Worm (Caenorhabditis elegans) whole organism, L2 larva: ENCODE measurements around the gene M110.10.

Experiments used
- C34F6.9 ChIP-seq: fragments of 150-350 bp; optimal IDR thresholded peaks from 2 replicates; lab custom pipeline; 2014; ENCODE audit warnings: missing biosample characterization, missing genetic modification characterization
- F13H6.1 ChIP-seq: sonication (generic microtip); optimal IDR thresholded peaks from 2 replicates; lab custom pipeline; 2016; ENCODE audit warnings: missing genetic modification characterization, missing compliant biosample characterization
- R02D3.7 ChIP-seq: fragments of 150-350 bp; optimal IDR thresholded peaks from 2 replicates; lab custom pipeline; 2014; ENCODE audit warnings: missing biosample characterization, missing genetic modification characterization
- Y55F3AM.14 ChIP-seq: fragments of 200-800 bp; sonication (Bioruptor generic); optimal IDR thresholded peaks from 2 replicates; lab custom pipeline; 2018; ENCODE audit warnings: mild to moderate bottlenecking, missing genetic modification characterization, missing compliant biosample characterization
- ZK546.5 ChIP-seq: sonication (generic microtip); optimal IDR thresholded peaks from 2 replicates; lab custom pipeline; 2017; ENCODE audit warnings: missing biosample characterization, missing genetic modification characterization
- alr-1 ChIP-seq: fragments of 150-350 bp; optimal IDR thresholded peaks from 2 replicates; lab custom pipeline; 2014; ENCODE audit warnings: missing biosample characterization, missing genetic modification characterization
- aly-2 ChIP-seq: fragments of 150-350 bp; optimal IDR thresholded peaks from 2 replicates; lab custom pipeline; 2014; ENCODE audit warnings: missing biosample characterization, missing genetic modification characterization
- ama-1 ChIP-seq: fragments of 150-350 bp; optimal IDR thresholded peaks from 2 replicates; lab custom pipeline; 2018; ENCODE audit warnings: inconsistent platforms
- ceh-82 ChIP-seq: fragments of 150-350 bp; optimal IDR thresholded peaks from 2 replicates; lab custom pipeline; 2014; ENCODE audit warnings: missing biosample characterization, missing genetic modification characterization
- crh-2 ChIP-seq: sonication (generic microtip); optimal IDR thresholded peaks from 2 replicates; lab custom pipeline; 2017; ENCODE audit warnings: missing biosample characterization, missing genetic modification characterization
- egl-27 ChIP-seq: sonication (generic microtip); optimal IDR thresholded peaks from 3 replicates; lab custom pipeline; 2017; ENCODE audit warnings: missing biosample characterization, missing genetic modification reagents, missing genetic modification characterization
- elt-1 ChIP-seq: fragments of 150-350 bp; optimal IDR thresholded peaks from 2 replicates; lab custom pipeline; 2014; ENCODE audit warnings: missing biosample characterization, missing genetic modification characterization
- elt-3 ChIP-seq: sonication (generic microtip); optimal IDR thresholded peaks from 2 replicates; lab custom pipeline; 2017; ENCODE audit warnings: missing biosample characterization, missing genetic modification characterization
- gmeb-1 ChIP-seq: fragments of 150-350 bp; optimal IDR thresholded peaks from 2 replicates; lab custom pipeline; 2014; ENCODE audit warnings: missing biosample characterization, missing genetic modification characterization
- lin-11 ChIP-seq: fragments of 150-350 bp; sonication (generic microtip); optimal IDR thresholded peaks from 2 replicates; lab custom pipeline; 2014; ENCODE audit warnings: missing biosample characterization, missing genetic modification characterization, inconsistent platforms, mixed read lengths
- lin-13 ChIP-seq: fragments of 150-350 bp; optimal IDR thresholded peaks from 2 replicates; lab custom pipeline; 2014; ENCODE audit warnings: missing biosample characterization, missing genetic modification reagents, missing genetic modification characterization
- lin-39 ChIP-seq: fragments of 150-350 bp; optimal IDR thresholded peaks from 2 replicates; lab custom pipeline; 2014; ENCODE audit warnings: missing biosample characterization, missing genetic modification reagents, missing genetic modification characterization
- lsy-2 ChIP-seq, 2 experiments: fragments of 150-350 bp in 1 of 2; sonication (generic microtip) in 1 of 2; optimal IDR thresholded peaks; 2 replicates each; lab custom pipeline; 2014 to 2017; ENCODE audit warnings: missing biosample characterization in 2 of 2, missing genetic modification characterization in 2 of 2
- mab-5 ChIP-seq: fragments of 150-350 bp; optimal IDR thresholded peaks from 2 replicates; lab custom pipeline; 2014; ENCODE audit warnings: missing biosample characterization, missing genetic modification characterization
- mbf-1 ChIP-seq: sonication (generic microtip); optimal IDR thresholded peaks from 2 replicates; lab custom pipeline; 2017; ENCODE audit warnings: missing biosample characterization, missing genetic modification characterization
- mdl-1 ChIP-seq, 2 experiments: fragments of 150-350 bp in 1 of 2; sonication (generic microtip) in 1 of 2; optimal IDR thresholded peaks; 2 replicates each; lab custom pipeline; 2017; ENCODE audit warnings: missing biosample characterization in 2 of 2, missing genetic modification characterization in 2 of 2
- nhr-10 ChIP-seq: sonication (generic microtip); optimal IDR thresholded peaks from 2 replicates; lab custom pipeline; 2017; ENCODE audit warnings: missing biosample characterization, missing genetic modification characterization
- nhr-11 ChIP-seq: fragments of 150-350 bp; optimal IDR thresholded peaks from 2 replicates; lab custom pipeline; 2014; ENCODE audit warnings: missing biosample characterization, missing genetic modification characterization
- nhr-12 ChIP-seq: fragments of 150-350 bp; optimal IDR thresholded peaks from 2 replicates; lab custom pipeline; 2014; ENCODE audit warnings: missing biosample characterization, missing genetic modification characterization
- nhr-129 ChIP-seq: fragments of 150-350 bp; optimal IDR thresholded peaks from 2 replicates; lab custom pipeline; 2014; ENCODE audit warnings: missing biosample characterization, missing genetic modification characterization
- nhr-21 ChIP-seq: fragments of 150-350 bp; optimal IDR thresholded peaks from 2 replicates; lab custom pipeline; 2014; ENCODE audit warnings: missing biosample characterization, missing genetic modification characterization
- nhr-23 ChIP-seq: fragments of 150-350 bp; optimal IDR thresholded peaks from 2 replicates; lab custom pipeline; 2014; ENCODE audit warnings: missing biosample characterization, missing genetic modification reagents, missing genetic modification characterization
- nhr-237 ChIP-seq: fragments of 150-350 bp; optimal IDR thresholded peaks from 2 replicates; lab custom pipeline; 2014; ENCODE audit warnings: missing biosample characterization, missing genetic modification characterization
- nhr-25 ChIP-seq: fragments of 150-350 bp; sonication (generic microtip); optimal IDR thresholded peaks from 3 replicates; lab custom pipeline; 2014; ENCODE audit warnings: missing biosample characterization, missing genetic modification characterization
- nhr-6 ChIP-seq: fragments of 150-350 bp; optimal IDR thresholded peaks from 2 replicates; lab custom pipeline; 2014; ENCODE audit warnings: missing biosample characterization, missing genetic modification characterization
- nhr-77 ChIP-seq: fragments of 150-350 bp; optimal IDR thresholded peaks from 2 replicates; lab custom pipeline; 2014; ENCODE audit warnings: missing biosample characterization, missing genetic modification characterization
- sem-4 ChIP-seq: fragments of 150-350 bp; optimal IDR thresholded peaks from 2 replicates; lab custom pipeline; 2014; ENCODE audit warnings: missing biosample characterization, missing genetic modification reagents, missing genetic modification characterization
- sma-3 ChIP-seq: sonication (generic microtip); optimal IDR thresholded peaks from 2 replicates; lab custom pipeline; 2016; ENCODE audit warnings: missing genetic modification reagents, missing genetic modification characterization, missing compliant biosample characterization
- sma-9 ChIP-seq, 2 experiments: fragments of 150-350 bp in 1 of 2; sonication (generic microtip) in 1 of 2; optimal IDR thresholded peaks; 2 replicates each; lab custom pipeline; 2014 to 2016; ENCODE audit warnings: missing genetic modification characterization in 2 of 2, mild to moderate bottlenecking in 1 of 2, missing biosample characterization in 1 of 2, missing compliant biosample characterization in 1 of 2, missing genetic modification reagents in 1 of 2, moderate library complexity in 1 of 2
- snpc-4 ChIP-seq: fragments of 150-350 bp; optimal IDR thresholded peaks from 2 replicates; lab custom pipeline; 2014; ENCODE audit warnings: missing biosample characterization, missing genetic modification characterization
- unc-55 ChIP-seq: fragments of 150-350 bp; sonication (generic microtip); optimal IDR thresholded peaks from 3 replicates; lab custom pipeline; 2014; ENCODE audit warnings: missing biosample characterization, missing genetic modification reagents, missing genetic modification characterization
- unc-62 ChIP-seq: fragments of 150-350 bp; optimal IDR thresholded peaks from 2 replicates; lab custom pipeline; 2014; ENCODE audit warnings: missing biosample characterization, missing genetic modification reagents, missing genetic modification characterization
- zag-1 ChIP-seq: fragments of 150-350 bp; optimal IDR thresholded peaks from 2 replicates; lab custom pipeline; 2014; ENCODE audit warnings: missing biosample characterization, missing genetic modification characterization
- ztf-11 ChIP-seq: sonication (generic microtip); optimal IDR thresholded peaks from 2 replicates; lab custom pipeline; 2017; ENCODE audit warnings: missing biosample characterization, missing genetic modification characterization
- ztf-4 ChIP-seq: fragments of 150-350 bp; optimal IDR thresholded peaks from 2 replicates; lab custom pipeline; 2014; ENCODE audit warnings: missing biosample characterization, missing genetic modification characterization

M110.10 gene

DNA sequence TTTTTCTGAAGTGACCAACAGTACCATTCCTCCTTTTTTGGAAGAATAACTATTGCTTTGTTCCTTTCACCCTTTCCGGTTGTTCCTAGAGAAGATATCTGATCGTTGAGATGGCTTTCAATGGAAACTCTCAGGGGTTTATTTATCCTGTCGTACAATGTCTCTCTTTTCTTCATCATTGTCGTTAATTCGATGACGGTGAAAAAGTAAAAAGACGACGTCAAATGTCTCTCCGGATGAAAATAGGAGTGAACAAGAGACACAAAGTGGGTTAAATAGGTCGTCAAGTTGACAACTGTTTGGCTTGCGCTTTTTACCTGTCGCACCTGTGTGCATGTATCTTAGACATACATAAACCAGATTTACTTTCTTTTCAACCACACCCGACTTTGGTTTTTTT lies 20.3 kb downstream of the M110.10 start:
- no peak for TF ChIP-seq gmeb-1 (tag; lab: Kevin White, UChicago)

- TF ChIP-seq Y55F3AM.14: no peak
- no peak for TF ChIP-seq mbf-1 (tag; lab: Kevin White, UChicago)
- no peak for TF ChIP-seq nhr-10 (tag; lab: Kevin White, UChicago)
- no peak for TF ChIP-seq lsy-2 (tag; optimal IDR thresholded peaks at IDR 0.05; lab: Kevin White, UChicago)
- no peak for TF ChIP-seq sem-4 (tag; lab: Kevin White, UChicago)
- no peak for TF ChIP-seq mdl-1 (tag; optimal IDR thresholded peaks at IDR 0.05; lab: Kevin White, UChicago)
- no peak for TF ChIP-seq nhr-25
- TF ChIP-seq alr-1 (tag; lab: Kevin White, UChicago): no peak
- no peak for TF ChIP-seq egl-27 (tag; lab: Kevin White, UChicago)
- no peak for TF ChIP-seq snpc-4 (tag; lab: Kevin White, UChicago)
Observed at ce11 chrII:8193126-8193525, 21.1 kb downstream of the M110.10 start, which contains the start of gene T05C12.9. TSS of gene T05C12.9 (minus strand) at chrII:8193226.

DNA sequence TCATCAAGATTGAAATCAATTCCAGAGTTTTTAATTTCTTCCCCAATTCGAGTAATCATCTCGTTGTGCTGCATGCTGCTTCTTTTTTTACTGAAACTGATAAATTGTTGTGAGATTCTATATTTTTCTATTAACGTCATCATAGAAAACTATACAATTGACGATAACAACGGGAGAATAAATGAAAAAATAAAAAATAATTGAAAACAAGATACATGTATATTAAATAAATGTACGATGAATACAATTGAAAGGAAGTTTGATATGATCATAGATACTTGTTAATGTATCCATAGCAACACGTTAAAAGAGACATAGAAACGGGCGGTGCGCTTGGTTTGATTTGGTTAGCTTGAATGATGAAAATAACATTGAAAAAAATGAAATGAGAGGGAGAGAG lies 23.8 kb downstream of the M110.10 start, which contains the start of gene T05C12.8:
Gene T05C12.8 (minus strand): TSS at position 101 of the 400 bp plus-strand sequence.
- TF ChIP-seq unc-62 (GFP tag; lab: Kevin White, UChicago): no peak
- TF ChIP-seq nhr-237 (tag; lab: Kevin White, UChicago): no peak
- no peak for TF ChIP-seq C34F6.9 (tag; lab: Kevin White, UChicago)
- no peak for TF ChIP-seq ama-1 (lab: Kevin White, UChicago)
- no peak for TF ChIP-seq lin-11 (tag; lab: Kevin White, UChicago)
- no peak for TF ChIP-seq zag-1 (tag; lab: Kevin White, UChicago)
- TF ChIP-seq mdl-1 (tag; optimal IDR thresholded peaks at IDR 0.05; lab: Kevin White, UChicago): no peak
- no peak for TF ChIP-seq lin-39 (tag; lab: Kevin White, UChicago)
- no peak for TF ChIP-seq crh-2 (tag; lab: Kevin White, UChicago)
- no peak for TF ChIP-seq egl-27 (tag; lab: Kevin White, UChicago)
- TF ChIP-seq nhr-6 (tag; lab: Kevin White, UChicago): no peak
- TF ChIP-seq elt-1 (tag; lab: Kevin White, UChicago): no peak

ce11 chrII:8187516-8187915 lies 26.8 kb downstream of the M110.10 start:
- no peak for TF ChIP-seq F13H6.1
- TF ChIP-seq sma-3 (GFP tag; lab: Kevin White, UChicago): no peak
- no peak for TF ChIP-seq lsy-2 (tag; optimal IDR thresholded peaks at IDR 0.05; lab: Kevin White, UChicago)
- TF ChIP-seq lin-11 (tag; lab: Kevin White, UChicago): no peak
- no peak for TF ChIP-seq lin-13 (GFP tag; lab: Kevin White, UChicago)

- TF ChIP-seq elt-1 (tag; lab: Kevin White, UChicago): peak; percentile 16
- TF ChIP-seq Y55F3AM.14: peak; percentile 71
- TF ChIP-seq ztf-4 (tag; lab: Kevin White, UChicago): peak; percentile 98
- peak; percentile 51 for TF ChIP-seq ztf-11 (tag; lab: Kevin White, UChicago)
- peak; percentile 90 for TF ChIP-seq snpc-4 (tag; lab: Kevin White, UChicago)
- peak; percentile 91 for TF ChIP-seq egl-27 (tag; lab: Kevin White, UChicago)
- peak; percentile 98 for TF ChIP-seq sma-9 (GFP tag; optimal IDR thresholded peaks at IDR 0.05; lab: Kevin White, UChicago)
- no peak for TF ChIP-seq sma-9 (tag; optimal IDR thresholded peaks at IDR 0.05; lab: Kevin White, UChicago)
- TF ChIP-seq nhr-237 (tag; lab: Kevin White, UChicago): peak; percentile 84
- TF ChIP-seq lin-13 (GFP tag; lab: Kevin White, UChicago): peak; percentile 97
- TF ChIP-seq sem-4 (tag; lab: Kevin White, UChicago): peak; percentile 99
- TF ChIP-seq ceh-82 (tag; lab: Kevin White, UChicago): peak; percentile 91
- no peak for TF ChIP-seq nhr-23 (tag; lab: Kevin White, UChicago)
- TF ChIP-seq lin-39 (tag; lab: Kevin White, UChicago): no peak
- peak in 1 of 2 experiments; percentile 78 for TF ChIP-seq mdl-1 (tag; optimal IDR thresholded peaks at IDR 0.05; lab: Kevin White, UChicago)
- peak; percentile 94 for TF ChIP-seq nhr-129 (tag; lab: Kevin White, UChicago)
- TF ChIP-seq R02D3.7 (tag; lab: Kevin White, UChicago): peak; percentile 83
- peak; percentile 86 for TF ChIP-seq nhr-77 (tag; lab: Kevin White, UChicago)
- TF ChIP-seq aly-2 (tag; lab: Kevin White, UChicago): no peak
- TF ChIP-seq lin-11 (tag; lab: Kevin White, UChicago): peak; percentile 98
- TF ChIP-seq alr-1 (tag; lab: Kevin White, UChicago): peak; percentile 9
- peak; percentile 97 for TF ChIP-seq nhr-21 (tag; lab: Kevin White, UChicago)
- TF ChIP-seq mbf-1 (tag; lab: Kevin White, UChicago): peak; percentile 50
- TF ChIP-seq nhr-11: peak; percentile 48
- peak; percentile 42 for TF ChIP-seq nhr-12 (tag; lab: Kevin White, UChicago)
- peak; percentile 97 for TF ChIP-seq mab-5
- TF ChIP-seq nhr-10 (tag; lab: Kevin White, UChicago): peak; percentile 85
- TF ChIP-seq crh-2 (tag; lab: Kevin White, UChicago): peak; percentile 99
- TF ChIP-seq gmeb-1 (tag; lab: Kevin White, UChicago): peak; percentile 98
- no peak for TF ChIP-seq elt-3 (tag; lab: Kevin White, UChicago)
- peak; percentile 100 for TF ChIP-seq unc-55 (GFP tag; lab: Kevin White, UChicago)
- TF ChIP-seq C34F6.9 (tag; lab: Kevin White, UChicago): peak; percentile 99
- TF ChIP-seq nhr-6 (tag; lab: Kevin White, UChicago): peak; percentile 97
- peak; percentile 99 for TF ChIP-seq nhr-25
- peak; percentile 89 for TF ChIP-seq unc-62 (GFP tag; lab: Kevin White, UChicago)
- peak; percentile 90 for TF ChIP-seq ZK546.5 (tag; lab: Kevin White, UChicago)
- TF ChIP-seq sma-3 (GFP tag; lab: Kevin White, UChicago): peak; percentile 98
Observed at ce11 chrII:8185016-8185493, 29.2 kb downstream of the M110.10 start, which contains the start of the genes mig-5 and cct-1. TSS of gene mig-5 (minus strand) at chrII:8185023. TSS of gene cct-1 (plus strand) at chrII:8185443.
